Fruit fly (Drosophila melanogaster): Measurements from ENCODE around the gene CG15019.

The CG15019 gene

DNA sequence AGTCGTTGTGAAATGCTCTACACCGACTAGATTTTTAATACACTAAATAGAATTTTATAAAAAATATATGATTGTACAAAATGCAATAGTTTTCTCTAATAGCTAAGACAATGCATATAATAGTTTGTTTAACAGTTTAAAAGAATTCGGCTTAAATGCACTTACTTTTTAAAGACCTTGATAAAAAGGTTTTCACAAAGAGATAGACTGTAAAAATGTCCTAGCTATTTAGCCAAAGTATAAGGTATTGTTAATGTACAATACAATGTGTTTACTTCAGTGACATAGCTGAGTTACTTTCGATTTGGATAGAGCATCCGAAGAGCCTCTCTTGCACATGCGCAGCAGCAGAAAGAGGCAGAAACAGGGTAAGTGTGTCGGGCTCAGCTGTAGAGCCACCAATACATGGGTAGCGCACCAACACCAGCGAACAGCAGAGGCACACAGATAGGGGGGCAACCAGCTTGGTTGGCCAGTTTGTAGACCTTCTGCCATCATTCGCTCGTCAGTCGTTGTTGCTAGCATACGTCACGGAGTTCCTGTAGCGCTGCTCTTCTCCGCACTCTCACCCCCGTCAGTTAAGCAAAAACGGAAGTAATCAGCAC lies 896 bp upstream of the CG15019 start, which contains the start of gene TP53INP:
TSS of gene TP53INP (plus strand) at position 291 of the 605 bp plus-strand sequence.
- TF ChIP-seq kay (GFP tag; ENCODE audit: borderline replicate concordance) (peak; percentile 88), ovo (GFP tag; optimal IDR thresholded peaks at IDR 0.05) (no peak), pad (GFP tag; optimal IDR thresholded peaks at IDR 0.05) (peak; percentile 62), CG12768 (GFP tag; optimal IDR thresholded peaks at IDR 0.05) (peak; percentile 63), CG33017 (tag; optimal IDR thresholded peaks at IDR 0.05) (peak; percentile 65), CG14711 (tag; optimal IDR thresholded peaks at IDR 0.05) (peak; percentile 58), CG11617 (GFP tag; optimal IDR thresholded peaks at IDR 0.05) (peak; percentile 74), Hr96 (GFP tag; optimal IDR thresholded peaks at IDR 0.05) (no peak), Clk (GFP tag; optimal IDR thresholded peaks at IDR 0.05) (peak; percentile 34), Mnt (GFP tag; optimal IDR thresholded peaks at IDR 0.05) (peak; percentile 7), tj (GFP tag; optimal IDR thresholded peaks at IDR 0.05) (peak; percentile 45), CG5204 (GFP tag; optimal IDR thresholded peaks at IDR 0.05) (peak; percentile 59), bab1 (GFP tag; optimal IDR thresholded peaks at IDR 0.05) (peak; percentile 52), cnc (optimal IDR thresholded peaks at IDR 0.05) (no peak), cic (GFP tag; optimal IDR thresholded peaks at IDR 0.05) (no peak), CG7045 (GFP tag; optimal IDR thresholded peaks at IDR 0.05) (peak; percentile 63), CG1620 (GFP tag; optimal IDR thresholded peaks at IDR 0.05) (no peak), toe (GFP tag; optimal IDR thresholded peaks at IDR 0.05) (peak; percentile 46), CG7101 (tag; optimal IDR thresholded peaks at IDR 0.05) (peak; percentile 65), Crg-1 (GFP tag; optimal IDR thresholded peaks at IDR 0.05) (peak; percentile 53)

DNA sequence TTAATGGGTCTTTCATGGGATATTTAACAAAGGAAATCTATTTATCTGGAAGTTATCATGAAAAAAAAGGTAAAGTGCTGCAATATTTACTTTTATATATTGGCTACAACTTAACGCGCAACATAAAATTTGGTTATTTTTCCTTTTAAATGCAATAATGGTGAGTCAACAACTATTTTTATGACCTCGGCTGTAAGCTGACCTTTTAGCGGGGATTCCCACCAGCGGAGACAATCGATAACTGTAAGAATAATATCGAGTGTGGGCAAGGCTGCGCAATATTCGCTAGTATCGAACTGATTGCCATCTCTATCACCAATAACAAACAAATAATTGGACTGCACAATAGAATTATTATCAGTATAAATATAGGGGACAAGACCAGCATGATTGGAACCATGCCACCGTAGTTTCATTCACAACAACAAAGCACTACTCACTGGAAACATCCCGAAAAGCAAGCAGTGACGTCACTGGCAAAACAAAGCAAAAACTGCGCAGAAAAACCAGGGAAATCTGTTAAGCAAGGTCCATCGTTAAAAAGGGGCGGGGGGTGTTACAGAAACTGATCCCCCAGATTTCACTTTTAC lies 2.6 kb downstream of the CG15019 start, which contains the start of gene Syx17:
TSS of gene Syx17 (plus strand) at position 308 of the 590 bp plus-strand sequence.
- TF ChIP-seq CG33017 (tag; optimal IDR thresholded peaks at IDR 0.05) (peak; percentile 24), Crg-1 (GFP tag; optimal IDR thresholded peaks at IDR 0.05) (no peak), bab1 (GFP tag; optimal IDR thresholded peaks at IDR 0.05) (peak; percentile 54), CG5204 (GFP tag; optimal IDR thresholded peaks at IDR 0.05) (no peak), CG7045 (GFP tag; optimal IDR thresholded peaks at IDR 0.05) (no peak), Clk (GFP tag; optimal IDR thresholded peaks at IDR 0.05) (peak; percentile 9), CG7101 (tag; optimal IDR thresholded peaks at IDR 0.05) (peak; percentile 30), CG11617 (GFP tag; optimal IDR thresholded peaks at IDR 0.05) (no peak), toe (GFP tag; optimal IDR thresholded peaks at IDR 0.05) (peak; percentile 70), Hr96 (GFP tag; optimal IDR thresholded peaks at IDR 0.05) (peak; percentile 42), tj (GFP tag; optimal IDR thresholded peaks at IDR 0.05) (no peak), CG12768 (GFP tag; optimal IDR thresholded peaks at IDR 0.05) (no peak), CG1620 (GFP tag; optimal IDR thresholded peaks at IDR 0.05) (peak; percentile 43), CG14711 (tag; optimal IDR thresholded peaks at IDR 0.05) (no peak), cic (GFP tag; optimal IDR thresholded peaks at IDR 0.05) (no peak), cnc (optimal IDR thresholded peaks at IDR 0.05) (no peak), kay (GFP tag; ENCODE audit: borderline replicate concordance) (no peak), Mnt (GFP tag; optimal IDR thresholded peaks at IDR 0.05) (peak; percentile 8), ovo (GFP tag; optimal IDR thresholded peaks at IDR 0.05) (no peak), pad (GFP tag; optimal IDR thresholded peaks at IDR 0.05) (peak; percentile 10)

DNA sequence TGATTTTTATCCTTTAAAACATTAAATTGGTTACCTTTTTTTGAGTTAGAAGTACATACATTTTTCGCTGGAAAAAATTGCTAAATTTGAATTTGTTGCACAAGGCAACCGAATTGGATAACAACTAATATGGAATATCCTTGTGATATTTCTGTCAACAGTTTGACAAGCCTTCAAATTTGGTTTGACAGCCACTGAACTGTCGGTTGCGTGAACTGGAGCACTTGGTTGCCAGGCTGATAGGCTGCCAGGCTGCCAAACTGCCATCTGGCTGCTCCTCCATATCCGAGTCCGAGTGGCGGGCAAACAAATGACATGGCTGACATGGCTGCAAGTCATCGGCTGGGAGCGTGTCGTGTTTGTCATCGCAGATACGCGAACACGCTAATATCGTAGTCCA lies 4.6 kb downstream of the CG15019 start:
- TF ChIP-seq Mnt (GFP tag; optimal IDR thresholded peaks at IDR 0.05): no peak
- TF ChIP-seq Crg-1 (GFP tag; optimal IDR thresholded peaks at IDR 0.05): no peak

DNA sequence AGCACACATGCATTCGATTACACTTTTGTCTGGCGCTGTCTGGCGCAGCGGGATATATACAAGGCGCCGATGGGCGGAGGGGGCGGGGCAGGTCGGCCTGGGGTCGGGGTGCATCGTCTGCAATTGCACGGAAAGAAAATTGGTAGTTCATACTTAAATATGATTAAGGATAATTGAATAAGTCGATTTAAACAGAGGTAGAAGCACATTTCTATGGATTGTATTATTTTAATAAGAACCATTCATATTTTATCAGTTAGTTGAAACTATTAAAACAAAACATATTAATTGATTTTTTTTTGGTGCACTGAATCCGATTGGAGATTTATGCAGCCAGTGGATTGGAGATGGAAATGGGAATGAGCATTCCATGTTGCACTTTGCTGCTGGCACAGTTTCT lies 6.0 kb downstream of the CG15019 start:
- TF ChIP-seq kay (GFP tag; ENCODE audit: borderline replicate concordance) (no peak), ovo (GFP tag; optimal IDR thresholded peaks at IDR 0.05) (no peak), CG7101 (tag; optimal IDR thresholded peaks at IDR 0.05) (no peak), Clk (GFP tag; optimal IDR thresholded peaks at IDR 0.05) (no peak), pad (GFP tag; optimal IDR thresholded peaks at IDR 0.05) (no peak), Mnt (GFP tag; optimal IDR thresholded peaks at IDR 0.05) (no peak), toe (GFP tag; optimal IDR thresholded peaks at IDR 0.05) (no peak), CG33017 (tag; optimal IDR thresholded peaks at IDR 0.05) (no peak), CG11617 (GFP tag; optimal IDR thresholded peaks at IDR 0.05) (no peak)

DNA sequence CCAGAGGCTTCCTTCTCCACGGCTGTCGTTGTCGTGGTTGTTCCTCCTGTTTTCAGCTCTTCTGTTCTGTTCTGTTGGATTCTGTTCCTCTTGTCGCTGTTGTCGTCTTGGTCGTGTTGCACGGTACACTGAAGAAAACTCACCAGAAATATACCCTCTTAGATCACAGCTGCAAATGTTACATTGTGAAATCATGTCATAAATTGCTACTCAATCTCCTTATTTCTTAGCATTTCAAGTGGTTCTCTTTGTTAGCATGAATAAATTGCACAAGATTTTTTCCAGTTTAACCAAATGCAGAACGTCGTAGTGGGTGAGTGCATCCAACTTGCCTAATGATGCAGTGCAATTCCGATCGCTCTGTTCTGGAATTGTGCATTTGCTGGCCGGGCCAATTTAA lies 8.0 kb downstream of the CG15019 start:
- TF ChIP-seq CG14711 (tag; optimal IDR thresholded peaks at IDR 0.05): no peak
- no peak for TF ChIP-seq CG5204 (GFP tag; optimal IDR thresholded peaks at IDR 0.05)
- no peak for TF ChIP-seq cnc (optimal IDR thresholded peaks at IDR 0.05)
- TF ChIP-seq Crg-1 (GFP tag; optimal IDR thresholded peaks at IDR 0.05): no peak
- no peak for TF ChIP-seq CG7045 (GFP tag; optimal IDR thresholded peaks at IDR 0.05)
- no peak for TF ChIP-seq pad (GFP tag; optimal IDR thresholded peaks at IDR 0.05)
- no peak for TF ChIP-seq bab1 (GFP tag; optimal IDR thresholded peaks at IDR 0.05)
- no peak for TF ChIP-seq CG11617 (GFP tag; optimal IDR thresholded peaks at IDR 0.05)
- TF ChIP-seq Hr96 (GFP tag; optimal IDR thresholded peaks at IDR 0.05): no peak
- TF ChIP-seq tj (GFP tag; optimal IDR thresholded peaks at IDR 0.05): no peak
- TF ChIP-seq CG7101 (tag; optimal IDR thresholded peaks at IDR 0.05): no peak
- TF ChIP-seq kay (GFP tag; ENCODE audit: borderline replicate concordance): no peak
- TF ChIP-seq Clk (GFP tag; optimal IDR thresholded peaks at IDR 0.05): no peak
- TF ChIP-seq CG12768 (GFP tag; optimal IDR thresholded peaks at IDR 0.05): no peak
- no peak for TF ChIP-seq Mnt (GFP tag; optimal IDR thresholded peaks at IDR 0.05)

DNA sequence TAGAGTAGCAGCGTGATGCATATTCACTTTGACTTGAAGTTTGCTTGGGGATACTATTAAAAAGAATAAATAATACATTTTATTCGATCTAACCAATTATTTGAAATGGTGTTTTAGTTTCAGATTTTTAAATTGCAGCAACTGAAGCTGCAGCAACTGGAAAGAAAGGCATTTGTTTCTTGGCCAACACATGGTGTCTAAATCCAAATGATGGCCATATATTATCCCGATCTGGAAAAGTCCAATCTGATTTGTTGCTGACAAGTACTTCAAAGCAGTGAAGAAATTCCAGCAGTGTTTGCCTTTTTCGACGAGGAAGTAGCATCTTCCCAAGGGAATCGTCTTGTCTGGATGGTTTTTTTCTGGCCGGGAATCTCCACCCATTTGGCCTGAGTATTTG lies 8.7 kb downstream of the CG15019 start:
- TF ChIP-seq Clk (GFP tag; optimal IDR thresholded peaks at IDR 0.05): no peak
- no peak for TF ChIP-seq CG33017 (tag; optimal IDR thresholded peaks at IDR 0.05)
- TF ChIP-seq CG12768 (GFP tag; optimal IDR thresholded peaks at IDR 0.05): no peak
- no peak for TF ChIP-seq bab1 (GFP tag; optimal IDR thresholded peaks at IDR 0.05)
- TF ChIP-seq CG1620 (GFP tag; optimal IDR thresholded peaks at IDR 0.05): no peak
- no peak for TF ChIP-seq ovo (GFP tag; optimal IDR thresholded peaks at IDR 0.05)
- no peak for TF ChIP-seq cnc (optimal IDR thresholded peaks at IDR 0.05)
- TF ChIP-seq kay (GFP tag; ENCODE audit: borderline replicate concordance): no peak
- TF ChIP-seq Crg-1 (GFP tag; optimal IDR thresholded peaks at IDR 0.05): no peak
- TF ChIP-seq toe (GFP tag; optimal IDR thresholded peaks at IDR 0.05): no peak
- TF ChIP-seq CG11617 (GFP tag; optimal IDR thresholded peaks at IDR 0.05): no peak

Data from whole organism, adult.